Comparison of ENCODE assay signal across 1 fruit fly cellular context in the genomic region with DNA sequence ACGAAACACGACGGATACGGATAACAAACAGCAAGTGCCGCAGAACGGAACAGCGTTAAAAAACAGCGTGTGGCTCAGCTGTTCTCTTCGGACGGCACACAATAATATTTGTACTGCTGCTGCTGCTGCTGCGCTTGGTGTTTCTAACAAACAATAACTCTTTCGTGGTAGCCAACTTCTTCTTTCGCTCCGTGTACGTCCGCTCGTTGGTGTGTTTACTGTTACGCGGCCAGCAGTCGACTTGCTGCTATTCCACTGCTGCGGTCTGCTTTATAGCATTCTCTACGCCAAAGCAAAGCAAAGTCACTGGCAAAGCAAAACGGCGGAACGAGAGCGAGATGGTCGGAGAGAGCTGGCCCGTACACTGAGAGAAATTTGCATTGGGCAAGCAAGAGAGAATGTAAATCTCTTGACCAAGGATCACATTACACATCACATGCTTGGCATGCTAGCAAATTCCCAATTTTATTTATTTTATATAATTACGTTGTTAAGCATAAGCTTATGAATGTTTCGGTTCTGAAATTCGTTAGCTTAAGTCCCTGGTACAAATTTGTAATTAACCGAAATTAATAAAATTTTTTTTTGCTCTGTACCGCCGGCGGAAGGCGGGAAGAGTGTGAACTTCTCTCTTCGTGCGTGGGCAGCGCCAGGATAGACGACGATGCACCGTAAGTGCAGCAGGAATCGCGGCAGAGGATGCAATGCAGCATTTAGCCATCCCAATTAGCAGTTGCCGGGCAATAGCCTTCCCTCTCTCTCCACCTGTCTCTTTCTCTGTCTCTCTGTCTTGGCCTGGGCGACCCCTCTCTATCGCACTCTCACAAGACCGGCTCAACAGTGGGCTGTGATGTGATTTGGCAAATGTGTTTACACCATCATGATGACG.
TF ChIP-seq lines count a peak whose summit lies in the region.

A gene (minus strand): TSS at position 287 of the 889 bp plus-strand sequence.

TF ChIP-seq in whole organism, embryonic, 481 proteins besides CTCF, POLR2A, EP300 and RAD21 (continued from another document and continues in another):
- TF ChIP-seq CG8944 (GFP tag; optimal IDR thresholded peaks at IDR 0.05; lab: Kevin White, UChicago) (peak; percentile 78), danr (GFP tag; IDR thresholded peaks at IDR 0.05; lab: Robert Waterston, UW) (peak; percentile 91), ERR (GFP tag; optimal IDR thresholded peaks at IDR 0.05; lab: Kevin White, UChicago) (peak; percentile 70), CG42726 (GFP tag; IDR thresholded peaks at IDR 0.05; lab: Robert Waterston, UW; ENCODE audit: partially characterized antibody) (peak; percentile 16; the same call in 1 of the 2 replicates), CG18011 (GFP tag; optimal IDR thresholded peaks at IDR 0.05; lab: Kevin White, UChicago) (peak; percentile 75), cwo (GFP tag; optimal IDR thresholded peaks at IDR 0.05; lab: Kevin White, UChicago) (peak; percentile 88), dati (GFP tag; IDR thresholded peaks at IDR 0.05; lab: Robert Waterston, UW) (peak; percentile 83; the same call in 1 of the 2 replicates), CG4360 (GFP tag; IDR thresholded peaks at IDR 0.05; lab: Robert Waterston, UW) (peak; percentile 71), NfI (GFP tag; optimal IDR thresholded peaks at IDR 0.05; lab: Kevin White, UChicago) (peak; percentile 93), wor (GFP tag; IDR thresholded peaks at IDR 0.05; lab: Robert Waterston, UW) (peak; percentile 89), Rx (GFP tag; IDR thresholded peaks at IDR 0.05; lab: Robert Waterston, UW) (peak; percentile 94), ro (GFP tag; IDR thresholded peaks at IDR 0.05; lab: Robert Waterston, UW) (peak; percentile 86), slou (GFP tag; optimal IDR thresholded peaks at IDR 0.05; lab: Kevin White, UChicago) (peak; percentile 80), slbo (GFP tag; IDR thresholded peaks at IDR 0.05; lab: Robert Waterston, UW) (peak; percentile 95), HLH3B (GFP tag; IDR thresholded peaks at IDR 0.05; lab: Robert Waterston, UW) (peak; percentile 92), sug (tag; optimal IDR thresholded peaks at IDR 0.05; lab: Kevin White, UChicago) (peak; percentile 90), ci (GFP tag; IDR thresholded peaks at IDR 0.05; lab: Robert Waterston, UW) (peak; percentile 94), CG30020 (tag; optimal IDR thresholded peaks at IDR 0.05; lab: Kevin White, UChicago) (peak; percentile 71), CG7987 (GFP tag; optimal IDR thresholded peaks at IDR 0.05; lab: Kevin White, UChicago) (peak; percentile 61), fd3F (GFP tag; optimal IDR thresholded peaks at IDR 0.05; lab: Kevin White, UChicago) (peak; percentile 87), CG10274 (GFP tag; optimal IDR thresholded peaks at IDR 0.05; lab: Kevin White, UChicago) (peak; percentile 82), croc (GFP tag; conservative IDR thresholded peaks at IDR 0.05; lab: Robert Waterston, UW) (peak; percentile 94), CG9817 (tag; optimal IDR thresholded peaks at IDR 0.05; lab: Kevin White, UChicago) (peak; percentile 91), Lim3 (GFP tag; IDR thresholded peaks at IDR 0.05; lab: Robert Waterston, UW) (peak; percentile 84), exex (tag; optimal IDR thresholded peaks at IDR 0.05; lab: Kevin White, UChicago) (peak; percentile 69), CG7928 (GFP tag; optimal IDR thresholded peaks at IDR 0.05; lab: Kevin White, UChicago) (peak; percentile 67), CG32767 (GFP tag; IDR thresholded peaks at IDR 0.05; lab: Robert Waterston, UW) (peak; percentile 95), B-H1 (GFP tag; IDR thresholded peaks at IDR 0.05; lab: Robert Waterston, UW) (peak; percentile 91), ash1 (GFP tag; optimal IDR thresholded peaks at IDR 0.05; lab: Kevin White, UChicago) (no peak), stwl (tag; optimal IDR thresholded peaks at IDR 0.05; lab: Kevin White, UChicago) (peak; percentile 40), CG10431 (GFP tag; optimal IDR thresholded peaks at IDR 0.05; lab: Kevin White, UChicago) (peak; percentile 82), pnt (GFP tag; optimal IDR thresholded peaks at IDR 0.05; lab: Kevin White, UChicago) (peak; percentile 78), tup (GFP tag; optimal IDR thresholded peaks at IDR 0.05; lab: Kevin White, UChicago) (peak; percentile 84), eyg (GFP tag; optimal IDR thresholded peaks at IDR 0.05; lab: Kevin White, UChicago) (peak; percentile 68), nerfin-2 (GFP tag; IDR thresholded peaks at IDR 0.05; lab: Robert Waterston, UW; ENCODE audit: partially characterized antibody) (no peak), prd (optimal IDR thresholded peaks at IDR 0.05; lab: Kevin White, UChicago) (no peak), prd (GFP tag; IDR thresholded peaks at IDR 0.05; lab: Robert Waterston, UW) (peak; percentile 97), toy (GFP tag; IDR thresholded peaks at IDR 0.05; lab: Robert Waterston, UW) (peak; percentile 78), CG13775 (GFP tag; optimal IDR thresholded peaks at IDR 0.05; lab: Kevin White, UChicago) (peak; percentile 95), ewg (GFP tag; optimal IDR thresholded peaks at IDR 0.05; lab: Kevin White, UChicago) (peak; percentile 91), oc (tag; optimal IDR thresholded peaks at IDR 0.05; lab: Kevin White, UChicago) (peak; percentile 91), CG4820 (GFP tag; optimal IDR thresholded peaks at IDR 0.05; lab: Kevin White, UChicago) (peak; percentile 93), CG9437 (GFP tag; optimal IDR thresholded peaks at IDR 0.05; lab: Kevin White, UChicago) (peak; percentile 89), pita (GFP tag; optimal IDR thresholded peaks at IDR 0.05; lab: Kevin White, UChicago) (no peak), pho (GFP tag; optimal IDR thresholded peaks at IDR 0.05; lab: Kevin White, UChicago) (peak; percentile 89), CG17359 (tag; optimal IDR thresholded peaks at IDR 0.05; lab: Kevin White, UChicago) (peak; percentile 95), aop (GFP tag; IDR thresholded peaks at IDR 0.05; lab: Robert Waterston, UW) (no peak), CG11247 (GFP tag; IDR thresholded peaks at IDR 0.05; lab: Robert Waterston, UW) (peak; percentile 88), CG4282 (GFP tag; optimal IDR thresholded peaks at IDR 0.05; lab: Kevin White, UChicago) (peak; percentile 61), Bteb2 (GFP tag; optimal IDR thresholded peaks at IDR 0.05; lab: Kevin White, UChicago) (peak; percentile 80), CG10209 (GFP tag; optimal IDR thresholded peaks at IDR 0.05; lab: Kevin White, UChicago) (peak; percentile 95), vfl (GFP tag; optimal IDR thresholded peaks at IDR 0.05; lab: Kevin White, UChicago) (peak; percentile 86), CG31224 (GFP tag; IDR thresholded peaks at IDR 0.05; lab: Robert Waterston, UW) (peak; percentile 87), CG10321 (GFP tag; IDR thresholded peaks at IDR 0.05; lab: Robert Waterston, UW) (peak; percentile 64), en (GFP tag; optimal IDR thresholded peaks at IDR 0.05; lab: Kevin White, UChicago) (peak; percentile 72), emc (GFP tag; optimal IDR thresholded peaks at IDR 0.05; lab: Kevin White, UChicago) (peak; percentile 54), CG18764 (GFP tag; optimal IDR thresholded peaks at IDR 0.05; lab: Kevin White, UChicago) (peak; percentile 84), mirr (GFP tag; optimal IDR thresholded peaks at IDR 0.05; lab: Kevin White, UChicago) (peak; percentile 49), CG15514 (GFP tag; optimal IDR thresholded peaks at IDR 0.05; lab: Kevin White, UChicago) (peak; percentile 87), CG9727 (GFP tag; optimal IDR thresholded peaks at IDR 0.05; lab: Kevin White, UChicago) (peak; percentile 96), CG11723 (GFP tag; optimal IDR thresholded peaks at IDR 0.05; lab: Kevin White, UChicago) (peak; percentile 94), fd96Cb (tag; optimal IDR thresholded peaks at IDR 0.05; lab: Kevin White, UChicago) (peak; percentile 94), CG4617 (GFP tag; optimal IDR thresholded peaks at IDR 0.05; lab: Kevin White, UChicago; ENCODE audit: borderline replicate concordance) (peak; percentile 88), bsh (GFP tag; optimal IDR thresholded peaks at IDR 0.05; lab: Kevin White, UChicago) (peak; percentile 95), rib (GFP tag; IDR thresholded peaks at IDR 0.05; lab: Robert Waterston, UW) (peak; percentile 88), Pdp1 (GFP tag; optimal IDR thresholded peaks at IDR 0.05; lab: Kevin White, UChicago) (peak; percentile 87 to 91), Xbp1 (GFP tag; optimal IDR thresholded peaks at IDR 0.05; lab: Kevin White, UChicago) (peak; percentile 95), CG15601 (tag; optimal IDR thresholded peaks at IDR 0.05; lab: Kevin White, UChicago) (peak; percentile 90), CG2199 (GFP tag; IDR thresholded peaks at IDR 0.05; lab: Robert Waterston, UW) (0 out of 3 replicates have a peak, but pooled peaks have one; percentile 51), HLH4C (GFP tag; IDR thresholded peaks at IDR 0.05; lab: Robert Waterston, UW; ENCODE audit: partially characterized antibody) (no peak), peb (GFP tag; IDR thresholded peaks at IDR 0.05; lab: Robert Waterston, UW) (peak; percentile 91), CG6854 (GFP tag; optimal IDR thresholded peaks at IDR 0.05; lab: Kevin White, UChicago) (peak; percentile 91), Fer1 (GFP tag; optimal IDR thresholded peaks at IDR 0.05; lab: Kevin White, UChicago) (peak; percentile 95), knrl (GFP tag; IDR thresholded peaks at IDR 0.05; lab: Robert Waterston, UW; ENCODE audit: partially characterized antibody) (0 out of 3 replicates have a peak, but pooled peaks have one; percentile 15), ssp (GFP tag; IDR thresholded peaks at IDR 0.05; lab: Robert Waterston, UW) (peak; percentile 85), CG11398 (GFP tag; optimal IDR thresholded peaks at IDR 0.05; lab: Kevin White, UChicago) (peak; percentile 39), CG15696 (tag; optimal IDR thresholded peaks at IDR 0.05; lab: Kevin White, UChicago) (peak; percentile 95), CG30431 (GFP tag; optimal IDR thresholded peaks at IDR 0.05; lab: Kevin White, UChicago) (peak; percentile 96), jing (GFP tag; optimal IDR thresholded peaks at IDR 0.05; lab: Kevin White, UChicago) (peak; percentile 83), Hr3 (GFP tag; optimal IDR thresholded peaks at IDR 0.05; lab: Kevin White, UChicago) (peak; percentile 94), crp (GFP tag; optimal IDR thresholded peaks at IDR 0.05; lab: Kevin White, UChicago) (peak in 1 of 2 experiments; percentile 62), dm (GFP tag; optimal IDR thresholded peaks at IDR 0.05; lab: Kevin White, UChicago) (peak; percentile 67), tna (GFP tag; IDR thresholded peaks at IDR 0.05; lab: Robert Waterston, UW; ENCODE audit: partially characterized antibody) (no peak), sim (GFP tag; IDR thresholded peaks at IDR 0.05; lab: Robert Waterston, UW) (peak; percentile 76), her (GFP tag; optimal IDR thresholded peaks at IDR 0.05; lab: Kevin White, UChicago) (no peak), nerfin-1 (tag; optimal IDR thresholded peaks at IDR 0.05; lab: Kevin White, UChicago) (peak; percentile 90), CG17568 (GFP tag; optimal IDR thresholded peaks at IDR 0.05; lab: Kevin White, UChicago) (peak; percentile 89), CG7372 (GFP tag; IDR thresholded peaks at IDR 0.05; lab: Robert Waterston, UW) (peak; percentile 93), fu2 (GFP tag; optimal IDR thresholded peaks at IDR 0.05; lab: Kevin White, UChicago) (peak; percentile 75), Six4 (GFP tag; optimal IDR thresholded peaks at IDR 0.05; lab: Kevin White, UChicago) (peak; percentile 90), esg (GFP tag; conservative IDR thresholded peaks at IDR 0.05; lab: Robert Waterston, UW) (peak; percentile 94), Fer2 (tag; optimal IDR thresholded peaks at IDR 0.05; lab: Kevin White, UChicago) (peak; percentile 86), CG1603 (tag; optimal IDR thresholded peaks at IDR 0.05; lab: Kevin White, UChicago) (peak; percentile 86), CG33557 (GFP tag; optimal IDR thresholded peaks at IDR 0.05; lab: Kevin White, UChicago) (peak; percentile 90), Mad (GFP tag; optimal IDR thresholded peaks at IDR 0.05; lab: Kevin White, UChicago) (peak; percentile 94), bcd (GFP tag; optimal IDR thresholded peaks at IDR 0.05; lab: Kevin White, UChicago) (peak; percentile 95), Doc2 (GFP tag; IDR thresholded peaks at IDR 0.05; lab: Robert Waterston, UW) (peak; percentile 46; the same call in 1 of the 2 replicates), Ada2b (GFP tag; IDR thresholded peaks at IDR 0.05; lab: Robert Waterston, UW) (peak; percentile 91), CG8359 (GFP tag; optimal IDR thresholded peaks at IDR 0.05; lab: Kevin White, UChicago; ENCODE audit: borderline replicate concordance) (peak; percentile 86), inv (GFP tag; IDR thresholded peaks at IDR 0.05; lab: Robert Waterston, UW; ENCODE audit: partially characterized antibody) (no peak), p53 (GFP tag; optimal IDR thresholded peaks at IDR 0.05; lab: Kevin White, UChicago) (peak; percentile 27), Nf-YB (GFP tag; optimal IDR thresholded peaks at IDR 0.05; lab: Kevin White, UChicago) (peak; percentile 82), CG4424 (GFP tag; optimal IDR thresholded peaks at IDR 0.05; lab: Kevin White, UChicago) (peak; percentile 93), ato (GFP tag; IDR thresholded peaks at IDR 0.05; lab: Robert Waterston, UW; ENCODE audit: partially characterized antibody) (0 out of 2 replicates have a peak, but pooled peaks have one; percentile 29), Dll (GFP tag; IDR thresholded peaks at IDR 0.05; lab: Robert Waterston, UW; ENCODE audit: partially characterized antibody) (no peak), h (optimal IDR thresholded peaks at IDR 0.05; lab: Kevin White, UChicago) (no peak), ATbp (GFP tag; optimal IDR thresholded peaks at IDR 0.05; lab: Kevin White, UChicago) (peak; percentile 93), Bgb (GFP tag; IDR thresholded peaks at IDR 0.05; lab: Robert Waterston, UW; ENCODE audit: partially characterized antibody) (peak; percentile 42; the same call in 1 of the 2 replicates), CG6813 (GFP tag; optimal IDR thresholded peaks at IDR 0.05; lab: Kevin White, UChicago) (peak; percentile 92), CG17829 (tag; optimal IDR thresholded peaks at IDR 0.05; lab: Kevin White, UChicago) (peak; percentile 96), C15 (GFP tag; IDR thresholded peaks at IDR 0.05; lab: Robert Waterston, UW) (peak; percentile 87), bbx (GFP tag; IDR thresholded peaks at IDR 0.05; lab: Robert Waterston, UW; ENCODE audit: partially characterized antibody) (peak; percentile 50), CG10959 (GFP tag; IDR thresholded peaks at IDR 0.05; lab: Robert Waterston, UW) (peak; percentile 91), gt (GFP tag; IDR thresholded peaks at IDR 0.05; lab: Robert Waterston, UW) (peak; percentile 87), CG17186 (GFP tag; optimal IDR thresholded peaks at IDR 0.05; lab: Kevin White, UChicago) (peak; percentile 51), CG32772 (GFP tag; IDR thresholded peaks at IDR 0.05; lab: Robert Waterston, UW) (peak; percentile 93)
